Worm (Caenorhabditis elegans) whole organism, L4/young adult: ENCODE results near the gene spig-5.
A peak's percentile ranks its signal among the peaks of the same experiment; 100 is the strongest.

Source experiments
- W03F9.2 ChIP-seq: fragments of 150-350 bp; optimal IDR thresholded peaks from 2 replicates; lab custom pipeline; 2014; ENCODE audit warnings: missing biosample characterization, missing genetic modification characterization
- dao-5 ChIP-seq: sonication (generic microtip); optimal IDR thresholded peaks from 2 replicates; lab custom pipeline; 2016; ENCODE audit warnings: missing genotype, missing genetic modification characterization, moderate library complexity, missing compliant biosample characterization
- him-1 ChIP-seq: sonication (generic microtip); optimal IDR thresholded peaks from 2 replicates; lab custom pipeline; 2016; ENCODE audit warnings: missing genotype, missing genetic modification reagents, missing genetic modification characterization, missing compliant biosample characterization

The spig-5 gene

DNA sequence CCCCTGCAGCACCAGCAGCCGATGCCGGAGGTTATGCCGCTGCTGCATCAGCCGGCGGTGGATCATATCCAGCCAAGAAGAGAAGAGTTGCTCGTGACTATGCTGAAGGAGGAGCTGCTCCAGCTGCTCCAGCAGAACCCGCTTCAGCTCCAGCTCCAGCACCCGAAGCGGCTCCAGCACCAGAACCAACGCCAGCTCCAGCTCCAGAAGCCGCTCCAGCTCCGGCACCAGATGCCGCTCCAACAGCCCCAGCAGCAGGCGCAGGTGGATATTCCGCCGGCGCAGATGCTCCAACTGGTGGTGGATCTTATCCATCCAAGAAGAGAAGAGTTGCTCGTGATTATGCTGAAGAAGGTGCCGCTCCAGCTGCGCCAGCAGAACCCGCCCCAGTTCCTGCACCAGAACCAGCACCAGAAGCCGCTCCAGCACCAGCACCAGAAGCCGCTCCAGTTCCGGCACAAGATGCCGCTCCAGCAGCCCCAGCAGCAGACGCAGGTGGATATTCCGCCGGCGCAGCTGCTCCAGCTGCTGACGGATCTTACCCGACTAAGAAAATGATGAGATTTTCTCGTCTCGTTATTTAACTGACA lies 12.6 kb downstream of the spig-5 start:
- TF ChIP-seq dao-5 (tag; lab: Kevin White, UChicago) (no peak), W03F9.2 (tag; lab: Kevin White, UChicago) (no peak), him-1 (tag; lab: Kevin White, UChicago) (no peak)

DNA sequence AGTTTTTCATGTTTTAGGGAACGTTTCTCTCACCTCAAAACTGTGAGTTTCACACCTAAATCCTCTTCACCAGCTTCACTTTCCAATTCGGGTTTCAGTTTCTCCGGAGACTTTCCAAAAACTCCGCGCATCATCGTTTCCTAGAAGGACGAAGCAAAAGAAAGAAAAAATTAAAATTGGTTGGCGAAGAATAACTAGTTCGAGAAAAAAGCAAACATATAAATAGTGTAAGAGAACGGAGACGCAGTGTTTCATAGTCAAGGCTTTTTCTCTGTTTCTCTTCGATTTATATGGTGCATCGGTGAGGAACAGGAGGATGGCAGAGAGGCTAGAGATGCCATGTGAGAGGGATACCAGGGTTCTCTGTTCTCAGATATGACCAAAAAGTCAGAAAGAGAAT lies 14.5 kb downstream of the spig-5 start, which contains the start of gene F47B8.3:
Gene F47B8.3 (minus strand): TSS at position 261 of the 400 bp plus-strand sequence.
- TF ChIP-seq dao-5 (tag; lab: Kevin White, UChicago): no peak
- no peak for TF ChIP-seq him-1 (tag; lab: Kevin White, UChicago)

DNA sequence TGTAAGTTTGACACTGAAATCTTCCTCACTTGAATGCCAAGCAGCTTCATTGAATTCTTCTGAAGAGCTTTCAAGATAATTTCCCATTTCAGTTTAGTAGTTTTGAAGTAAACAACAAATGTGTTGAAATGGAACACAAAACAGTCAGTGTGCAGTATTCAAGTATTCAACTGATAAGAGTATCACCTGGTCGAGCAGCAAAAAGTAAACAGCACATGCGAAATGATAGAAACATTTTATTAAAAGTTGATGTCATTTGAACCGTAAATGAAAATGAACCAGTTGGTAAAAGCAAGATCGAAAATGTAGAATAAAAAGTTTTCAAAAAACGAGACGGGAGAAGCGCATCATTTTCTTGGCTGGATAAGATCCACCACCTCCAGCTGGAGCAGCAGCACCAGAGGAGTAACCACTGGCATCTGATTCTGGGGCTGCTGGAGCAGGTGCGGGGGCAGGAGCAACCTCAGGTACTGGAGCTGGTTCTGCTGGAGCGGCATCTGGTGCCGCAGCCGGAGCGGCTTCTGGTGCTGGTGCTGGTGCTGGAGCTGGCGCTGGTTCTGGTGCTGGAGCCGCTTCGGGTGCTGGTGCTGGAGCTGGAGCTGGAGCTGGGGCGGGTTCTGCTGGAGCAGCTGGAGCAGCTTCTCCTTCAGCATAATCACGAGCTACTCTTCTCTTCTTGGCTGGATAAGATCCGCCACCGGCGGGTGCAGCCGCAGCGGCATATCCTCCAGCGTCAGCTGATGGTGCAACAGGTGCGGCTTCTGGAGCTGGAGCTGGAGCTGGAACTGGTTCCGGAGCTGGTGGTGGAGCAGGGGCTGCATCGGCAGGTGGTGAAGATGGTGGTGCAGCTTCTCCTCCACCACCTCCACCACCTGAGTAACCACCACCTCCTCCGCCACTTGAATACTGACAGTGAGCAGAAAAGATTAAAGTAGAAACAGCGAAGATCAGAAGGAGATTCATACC lies 16.5 kb downstream of the spig-5 start, which contains the start of the genes F47B8.4 and F47B8.18:
Gene F47B8.4 (minus strand): TSS at position 172 of the 966 bp plus-strand sequence.
Gene F47B8.18 (minus strand): TSS at position 963 of the 966 bp plus-strand sequence.
- TF ChIP-seq him-1 (tag; lab: Kevin White, UChicago): no peak
- TF ChIP-seq dao-5 (tag; lab: Kevin White, UChicago): no peak
- no peak for TF ChIP-seq W03F9.2 (tag; lab: Kevin White, UChicago)

DNA sequence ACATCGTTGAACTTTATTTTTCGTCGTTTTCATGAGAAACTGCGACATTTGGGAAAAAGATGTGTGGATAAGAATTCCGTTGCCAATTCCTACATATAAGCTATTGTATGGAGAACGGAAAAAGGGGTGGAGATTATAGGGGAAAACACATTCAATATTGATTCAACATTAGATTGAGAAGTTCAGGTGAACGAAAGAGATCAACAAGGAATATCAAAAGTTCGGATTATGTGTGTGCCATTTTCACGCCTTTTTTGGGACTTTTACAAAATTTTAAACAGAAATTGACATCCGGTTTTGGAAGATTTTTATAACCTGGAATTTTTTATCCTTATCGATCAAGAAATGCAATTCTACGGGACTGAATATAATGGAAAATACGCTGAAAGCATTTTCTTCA lies 19.5 kb downstream of the spig-5 start, which contains the start of gene F47B8.5:
Gene F47B8.5 (minus strand): TSS at position 101 of the 400 bp plus-strand sequence.
- TF ChIP-seq him-1 (tag; lab: Kevin White, UChicago): no peak
- no peak for TF ChIP-seq dao-5 (tag; lab: Kevin White, UChicago)
- no peak for TF ChIP-seq W03F9.2 (tag; lab: Kevin White, UChicago)

DNA sequence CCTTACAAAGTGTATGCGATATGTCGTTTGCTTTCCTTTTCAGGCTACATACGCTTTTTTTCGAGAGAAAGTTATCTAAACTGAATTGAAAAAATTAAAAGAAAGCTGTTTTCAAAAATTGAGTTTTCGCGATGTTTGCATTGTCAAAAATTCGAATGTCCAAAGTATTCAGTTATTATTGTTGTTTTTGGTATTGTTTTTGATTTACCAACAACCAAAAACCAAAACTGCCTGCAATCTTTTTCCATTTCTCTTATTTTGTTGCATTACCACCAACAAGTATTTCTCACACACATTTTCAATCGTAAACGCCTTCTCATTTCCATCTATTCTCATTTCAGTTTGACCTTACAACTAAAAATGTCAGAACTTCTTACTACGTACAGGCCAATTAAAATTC lies 20.5 kb downstream of the spig-5 start, which contains the start of gene pepm-1:
Gene pepm-1 (plus strand): TSS at position 301 of the 400 bp plus-strand sequence.
- TF ChIP-seq dao-5 (tag; lab: Kevin White, UChicago): no peak
- TF ChIP-seq him-1 (tag; lab: Kevin White, UChicago): no peak
- no peak for TF ChIP-seq W03F9.2 (tag; lab: Kevin White, UChicago)

DNA sequence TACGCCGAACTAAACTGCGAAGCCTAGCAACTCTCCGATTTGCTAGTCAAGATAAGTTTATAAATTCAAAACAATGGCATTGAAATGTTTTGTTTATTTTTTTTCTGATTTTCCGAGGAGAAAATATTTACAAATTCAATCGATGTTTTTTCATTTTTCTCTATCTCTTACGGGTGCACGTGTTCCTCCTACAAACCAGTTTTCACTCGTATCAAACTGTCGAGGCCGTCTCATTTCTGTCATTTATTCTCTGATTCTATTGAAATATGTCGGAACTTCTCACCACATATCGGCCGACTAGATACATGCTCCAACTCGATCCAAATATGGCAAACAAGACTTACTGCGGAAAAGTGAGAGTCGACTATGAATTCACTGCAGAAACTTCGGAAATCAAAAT lies 23.2 kb downstream of the spig-5 start, which contains the start of gene F47B8.8:
Gene F47B8.8 (plus strand): TSS at position 257 of the 400 bp plus-strand sequence.
- TF ChIP-seq W03F9.2 (tag; lab: Kevin White, UChicago) (no peak), dao-5 (tag; lab: Kevin White, UChicago) (no peak), him-1 (tag; lab: Kevin White, UChicago) (no peak)

DNA sequence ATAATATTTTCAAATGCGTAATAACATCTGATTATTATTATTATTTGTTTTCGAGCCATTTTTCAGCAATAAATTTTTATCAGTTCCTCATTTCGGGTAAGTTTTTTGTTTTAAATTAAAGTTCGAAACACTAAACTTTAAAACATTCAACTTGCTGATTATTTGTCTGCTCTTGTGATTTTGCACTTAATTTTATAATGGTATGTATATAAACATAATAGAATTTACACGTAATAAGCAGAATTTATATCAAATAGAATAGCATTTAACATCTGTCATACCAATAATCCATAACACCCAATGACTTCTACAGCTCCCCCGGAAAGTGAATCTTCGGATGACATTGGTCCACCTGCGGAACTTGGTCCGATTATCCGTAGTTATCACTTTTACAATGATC lies 24.9 kb downstream of the spig-5 start, which contains the start of gene srm-4:
Gene srm-4 (plus strand): TSS at position 301 of the 400 bp plus-strand sequence.
- TF ChIP-seq dao-5 (tag; lab: Kevin White, UChicago): no peak
- TF ChIP-seq W03F9.2 (tag; lab: Kevin White, UChicago): no peak
- no peak for TF ChIP-seq him-1 (tag; lab: Kevin White, UChicago)

DNA sequence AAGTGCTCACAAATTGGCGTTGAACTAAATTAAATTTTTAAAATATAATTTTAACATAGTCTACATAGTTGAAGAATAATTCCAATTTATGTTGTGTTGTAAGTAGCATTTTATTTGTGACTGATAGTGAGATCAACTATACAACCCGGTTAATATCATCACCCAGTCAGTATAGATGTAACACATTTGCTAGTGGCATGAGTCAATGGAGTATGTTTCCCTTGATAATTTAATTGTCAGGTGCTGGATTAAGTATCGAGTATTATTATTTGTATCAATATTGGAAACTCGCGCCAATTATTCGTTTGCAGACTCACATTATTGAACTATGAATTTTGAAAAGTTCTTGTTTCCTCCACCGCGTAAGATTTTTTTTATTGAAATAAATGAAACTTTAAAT lies 26.6 kb downstream of the spig-5 start, which contains the start of gene srm-5:
Gene srm-5 (plus strand): TSS at position 301 of the 400 bp plus-strand sequence.
- no peak for TF ChIP-seq him-1 (tag; lab: Kevin White, UChicago)

DNA sequence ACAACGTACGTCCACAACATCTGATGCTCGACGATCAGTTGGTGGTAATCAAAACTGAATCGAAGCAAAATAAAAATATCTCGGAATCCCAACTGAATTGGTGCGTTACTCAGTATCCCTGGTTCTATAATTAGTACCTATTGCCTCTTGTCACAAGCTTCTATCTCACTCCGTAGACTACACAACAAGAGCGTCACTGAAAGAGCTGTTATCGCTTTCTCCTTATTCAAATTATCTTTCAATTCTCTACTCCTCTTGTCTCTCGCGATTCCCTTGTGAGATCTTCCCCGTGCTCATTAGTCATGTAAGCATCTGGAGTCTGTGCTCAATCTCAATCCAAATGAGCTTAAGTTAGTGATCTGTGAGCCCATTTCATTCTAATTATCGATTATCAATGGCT lies 28.4 kb downstream of the spig-5 start, which contains the start of gene srm-6:
Gene srm-6 (plus strand): TSS at position 301 of the 400 bp plus-strand sequence.
- no peak for TF ChIP-seq dao-5 (tag; lab: Kevin White, UChicago)
- no peak for TF ChIP-seq W03F9.2 (tag; lab: Kevin White, UChicago)
- TF ChIP-seq him-1 (tag; lab: Kevin White, UChicago): no peak

DNA sequence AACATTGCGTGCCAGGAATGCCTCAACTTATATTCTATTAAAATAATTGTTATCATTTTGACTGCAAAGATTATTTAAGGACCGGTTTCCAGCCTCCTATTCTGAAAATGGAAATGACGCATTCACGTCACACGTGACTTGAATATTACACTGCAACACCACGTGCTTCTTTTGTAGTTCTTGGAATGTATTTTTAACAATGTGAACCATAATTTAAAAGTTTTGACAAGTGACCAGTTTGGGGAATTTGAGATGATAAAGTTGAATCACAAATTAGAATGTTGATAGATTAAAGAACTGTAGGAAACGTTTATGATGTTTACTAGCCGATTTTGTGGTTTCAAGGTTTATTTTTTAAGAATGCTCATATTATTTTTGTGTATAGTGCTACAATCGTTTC lies 33.4 kb downstream of the spig-5 start, which contains the start of gene F47B8.10:
Gene F47B8.10 (plus strand): TSS at position 301 of the 400 bp plus-strand sequence.
- TF ChIP-seq him-1 (tag; lab: Kevin White, UChicago) (no peak), dao-5 (tag; lab: Kevin White, UChicago) (no peak), W03F9.2 (tag; lab: Kevin White, UChicago) (no peak)

DNA sequence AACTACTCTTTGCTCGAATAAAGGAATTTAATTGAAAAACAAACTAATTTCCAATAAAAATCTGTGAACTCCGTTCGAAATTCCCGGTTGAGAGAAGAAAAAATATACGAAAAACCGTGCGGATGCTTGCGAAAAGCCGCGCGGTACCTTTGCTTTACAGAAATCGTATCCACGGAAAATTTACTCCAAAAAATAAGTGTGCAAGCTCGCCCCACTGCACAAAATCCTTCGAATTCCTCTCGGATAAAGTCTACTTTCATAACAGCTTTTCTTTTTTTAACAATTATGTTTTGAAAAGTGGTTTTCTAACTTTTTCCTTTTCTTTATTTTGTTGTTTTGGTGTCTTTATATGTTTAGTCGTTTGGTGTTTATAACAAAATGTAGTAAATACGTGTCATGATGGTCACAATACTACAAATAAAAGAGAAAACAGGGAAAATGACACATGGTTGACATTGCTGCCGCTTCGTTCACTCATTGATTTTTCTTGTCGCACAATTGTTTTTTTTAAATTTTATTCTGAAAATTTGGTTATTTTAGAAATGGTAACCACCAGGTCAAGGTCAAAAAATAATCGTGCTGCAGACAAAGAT lies 39.1 kb downstream of the spig-5 start, which contains the start of gene cept-2:
Gene cept-2 (plus strand): TSS at position 533 of the 593 bp plus-strand sequence.
- TF ChIP-seq W03F9.2 (tag; lab: Kevin White, UChicago): peak; percentile 97
- peak; percentile 59 for TF ChIP-seq him-1 (tag; lab: Kevin White, UChicago)
- no peak for TF ChIP-seq dao-5 (tag; lab: Kevin White, UChicago)

DNA sequence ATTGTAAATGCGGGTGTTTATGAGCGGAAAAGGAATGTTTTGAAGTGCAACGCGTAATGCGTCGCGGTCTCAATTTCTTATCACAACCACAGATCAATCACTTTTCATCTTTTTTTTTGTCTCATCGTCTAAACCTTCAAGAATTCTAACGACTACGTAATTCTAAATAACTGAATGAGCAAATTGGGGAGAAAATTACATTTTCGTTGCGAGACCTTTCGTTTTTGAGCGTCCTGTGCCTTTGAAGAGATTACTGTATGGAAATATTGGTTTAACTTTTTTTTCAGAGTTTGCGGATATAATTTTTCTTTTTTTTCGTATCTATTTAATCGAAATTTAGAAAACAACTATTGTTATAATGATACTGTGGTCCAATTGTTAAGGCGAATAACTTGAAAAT lies 42.2 kb downstream of the spig-5 start:
- TF ChIP-seq him-1 (tag; lab: Kevin White, UChicago) (no peak), dao-5 (tag; lab: Kevin White, UChicago) (no peak), W03F9.2 (tag; lab: Kevin White, UChicago) (no peak)
